Fruit fly (Drosophila melanogaster) whole organism, embryonic: ENCODE measurements around the gene CG3349.

Source experiments
- Atf6 ChIP-seq: fragments of 200-800 bp; sonication (Bioruptor generic); IDR thresholded peaks from 2 replicates; pipeline ENCODE4 v1.3.6; 2022; ENCODE audit warnings: missing biosample characterization, missing genetic modification characterization
- BEAF-32 ChIP-seq: fragments of 200-800 bp; sonication (Bioruptor generic); optimal IDR thresholded peaks from 3 replicates; lab custom pipeline; 2017; ENCODE audit warnings: missing biosample characterization, missing genetic modification characterization, mild to moderate bottlenecking, moderate library complexity, missing genetic modification reagents
- Bdp1 ChIP-seq: fragments of 200-800 bp; sonication (Bioruptor generic); optimal IDR thresholded peaks from 3 replicates; lab custom pipeline; 2016; ENCODE audit warnings: missing biosample characterization, missing genetic modification characterization
- BtbVII ChIP-seq: fragments of 200-800 bp; sonication (Bioruptor generic); optimal IDR thresholded peaks from 3 replicates; lab custom pipeline; 2017; ENCODE audit warnings: missing biosample characterization, mild to moderate bottlenecking, missing genetic modification characterization
- CG10565 ChIP-seq: fragments of 200-800 bp; sonication (Bioruptor generic); optimal IDR thresholded peaks from 3 replicates; lab custom pipeline; 2016; ENCODE audit warnings: missing biosample characterization, mild to moderate bottlenecking, missing genetic modification characterization
- CG14014 ChIP-seq: fragments of 200-800 bp; sonication (Bioruptor generic); IDR thresholded peaks from 2 replicates; pipeline ENCODE4 v1.3.6; 2022; ENCODE audit warnings: missing biosample characterization, missing genetic modification characterization
- CG14050 ChIP-seq: fragments of 200-800 bp; sonication (Bioruptor generic); IDR thresholded peaks from 3 replicates; pipeline ENCODE4 v1.3.6; 2022; ENCODE audit warnings: missing biosample characterization, missing genetic modification characterization
- CG14710 ChIP-seq: fragments of 200-800 bp; sonication (Bioruptor generic); optimal IDR thresholded peaks from 3 replicates; lab custom pipeline; 2019; ENCODE audit warnings: missing biosample characterization, mild to moderate bottlenecking, missing genetic modification characterization, moderate library complexity
- CG15479 ChIP-seq: fragments of 200-800 bp; sonication (Bioruptor generic); optimal IDR thresholded peaks from 3 replicates; lab custom pipeline; 2019; ENCODE audit warnings: missing biosample characterization, mild to moderate bottlenecking, missing genetic modification characterization, moderate library complexity
- CG16813 ChIP-seq: fragments of 200-800 bp; sonication (Bioruptor generic); IDR thresholded peaks from 3 replicates; pipeline ENCODE4 v1.3.6; 2022; ENCODE audit warnings: missing biosample characterization, missing genetic modification characterization; ENCODE audit not compliant: partially characterized antibody
- CG17829 ChIP-seq: fragments of 200-800 bp; optimal IDR thresholded peaks from 2 replicates; lab custom pipeline; 2019; ENCODE audit warnings: missing biosample characterization, mild to moderate bottlenecking, missing genetic modification characterization, moderate library complexity
- CG1792 ChIP-seq: fragments of 200-800 bp; sonication (Bioruptor generic); optimal IDR thresholded peaks from 2 replicates; lab custom pipeline; 2016; ENCODE audit warnings: missing biosample characterization, missing genetic modification characterization
- CG18011 ChIP-seq: fragments of 200-800 bp; sonication (Bioruptor generic); optimal IDR thresholded peaks from 2 replicates; lab custom pipeline; 2017; ENCODE audit warnings: missing biosample characterization, missing genetic modification characterization, mild to moderate bottlenecking, moderate library complexity, missing genotype
- CG31388 ChIP-seq: fragments of 200-800 bp; sonication (Bioruptor generic); optimal IDR thresholded peaks from 2 replicates; lab custom pipeline; 2016; ENCODE audit warnings: missing biosample characterization, missing genetic modification characterization
- CG32767 ChIP-seq: fragments of 200-800 bp; sonication (Bioruptor generic); IDR thresholded peaks from 2 replicates; pipeline ENCODE4 v1.3.6; 2022; ENCODE audit warnings: missing biosample characterization, missing genetic modification characterization
- CG4424 ChIP-seq: fragments of 200-800 bp; sonication (Bioruptor generic); optimal IDR thresholded peaks from 3 replicates; lab custom pipeline; 2016; ENCODE audit warnings: missing biosample characterization, missing genetic modification characterization
- CG6765 ChIP-seq: fragments of 200-800 bp; sonication (Bioruptor generic); optimal IDR thresholded peaks from 3 replicates; lab custom pipeline; 2017; ENCODE audit warnings: missing biosample characterization, mild to moderate bottlenecking, missing genetic modification characterization
- CG9817 ChIP-seq: fragments of 200-800 bp; sonication (Bioruptor generic); optimal IDR thresholded peaks from 2 replicates; lab custom pipeline; 2018; ENCODE audit warnings: missing biosample characterization, mild to moderate bottlenecking, missing genetic modification characterization, moderate library complexity
- Camta ChIP-seq: fragments of 200-800 bp; sonication (Bioruptor generic); optimal IDR thresholded peaks from 2 replicates; lab custom pipeline; 2016; ENCODE audit warnings: missing biosample characterization, missing genetic modification characterization
- CoRest ChIP-seq: fragments of 200-800 bp; sonication (Bioruptor generic); optimal IDR thresholded peaks from 3 replicates; lab custom pipeline; 2018; ENCODE audit warnings: missing biosample characterization, mild to moderate bottlenecking, missing genetic modification characterization, moderate library complexity
- CrebB ChIP-seq: fragments of 200-800 bp; sonication (Bioruptor generic); optimal IDR thresholded peaks from 3 replicates; lab custom pipeline; 2018; ENCODE audit warnings: missing biosample characterization, mild to moderate bottlenecking, missing genetic modification characterization
- D19A ChIP-seq: fragments of 200-800 bp; optimal IDR thresholded peaks from 3 replicates; lab custom pipeline; 2019; ENCODE audit warnings: missing biosample characterization, mild to moderate bottlenecking, missing genetic modification characterization, moderate library complexity
- Gsc ChIP-seq: fragments of 200-800 bp; sonication (Bioruptor generic); IDR thresholded peaks from 2 replicates; pipeline ENCODE4 v1.3.6; 2022; ENCODE audit warnings: missing biosample characterization, missing genetic modification characterization
- Oaz ChIP-seq: fragments of 200-800 bp; sonication (Bioruptor generic); IDR thresholded peaks from 2 replicates; pipeline ENCODE4 v1.3.6; 2022; ENCODE audit warnings: missing biosample characterization, missing genetic modification characterization
- Taf1 ChIP-seq: fragments of 200-800 bp; sonication (Bioruptor generic); IDR thresholded peaks from 2 replicates; pipeline ENCODE4 v1.3.6; 2022; ENCODE audit warnings: missing biosample characterization, missing genetic modification characterization
- ac ChIP-seq: fragments of 200-800 bp; sonication (Bioruptor generic); optimal IDR thresholded peaks from 3 replicates; lab custom pipeline; 2017; ENCODE audit warnings: missing biosample characterization, mild to moderate bottlenecking, missing genetic modification characterization
- amos ChIP-seq: fragments of 200-800 bp; sonication (Bioruptor generic); IDR thresholded peaks from 2 replicates; pipeline ENCODE4 v1.3.6; 2022; ENCODE audit warnings: missing biosample characterization, missing genetic modification characterization; ENCODE audit not compliant: partially characterized antibody
- bbx ChIP-seq: fragments of 200-800 bp; sonication (Bioruptor generic); IDR thresholded peaks from 2 replicates; pipeline ENCODE4 v1.3.6; 2022; ENCODE audit warnings: missing biosample characterization, missing genetic modification characterization; ENCODE audit not compliant: partially characterized antibody
- bsh ChIP-seq, 2 experiments: fragments of 200-800 bp; sonication (Bioruptor generic); optimal IDR thresholded peaks; 2 replicates each; lab custom pipeline; 2017 to 2018; ENCODE audit warnings: mild to moderate bottlenecking in 2 of 2, missing biosample characterization in 2 of 2, missing genetic modification characterization in 2 of 2, moderate library complexity in 1 of 2
- ci ChIP-seq: fragments of 200-800 bp; sonication (Bioruptor generic); IDR thresholded peaks from 3 replicates; pipeline ENCODE4 v1.3.6; 2022; ENCODE audit warnings: missing biosample characterization, missing genetic modification characterization
- dimm ChIP-seq: fragments of 200-800 bp; sonication (Bioruptor generic); IDR thresholded peaks from 2 replicates; pipeline ENCODE4 v1.3.6; 2022; ENCODE audit warnings: missing biosample characterization, missing genetic modification characterization
- en ChIP-seq: fragments of 200-800 bp; sonication (Bioruptor generic); optimal IDR thresholded peaks from 2 replicates; lab custom pipeline; 2016; ENCODE audit warnings: missing biosample characterization, missing genetic modification characterization
- ewg ChIP-seq: fragments of 200-800 bp; sonication (Bioruptor generic); optimal IDR thresholded peaks from 3 replicates; lab custom pipeline; 2017; ENCODE audit warnings: mild to moderate bottlenecking, missing biosample characterization, missing genetic modification reagents, missing genetic modification characterization
- eyg ChIP-seq: fragments of 200-800 bp; sonication (Bioruptor generic); optimal IDR thresholded peaks from 3 replicates; lab custom pipeline; 2016; ENCODE audit warnings: missing biosample characterization, missing genetic modification characterization
- fd102C ChIP-seq: fragments of 200-800 bp; sonication (Bioruptor generic); optimal IDR thresholded peaks from 2 replicates; lab custom pipeline; 2018; ENCODE audit warnings: missing biosample characterization, mild to moderate bottlenecking, missing genetic modification characterization, moderate library complexity
- fd3F ChIP-seq: fragments of 200-800 bp; sonication (Bioruptor generic); optimal IDR thresholded peaks from 2 replicates; lab custom pipeline; 2018; ENCODE audit warnings: missing biosample characterization, mild to moderate bottlenecking, missing genetic modification characterization, moderate library complexity
- gcm ChIP-seq: fragments of 200-800 bp; sonication (Bioruptor generic); optimal IDR thresholded peaks from 2 replicates; lab custom pipeline; 2019; ENCODE audit warnings: missing biosample characterization, mild to moderate bottlenecking, missing genetic modification characterization, moderate library complexity
- gcm2 ChIP-seq: fragments of 200-800 bp; sonication (Bioruptor generic); optimal IDR thresholded peaks from 2 replicates; lab custom pipeline; 2016; ENCODE audit warnings: missing biosample characterization, missing genetic modification characterization
- hb ChIP-seq: fragments of 200-800 bp; sonication (Bioruptor generic); IDR thresholded peaks from 3 replicates; pipeline ENCODE4 v1.3.6; 2022; ENCODE audit warnings: missing biosample characterization, missing genetic modification characterization; ENCODE audit not compliant: partially characterized antibody
- inv ChIP-seq: fragments of 200-800 bp; sonication (Bioruptor generic); IDR thresholded peaks from 2 replicates; pipeline ENCODE4 v1.3.6; 2022; ENCODE audit warnings: missing biosample characterization, missing genetic modification characterization; ENCODE audit not compliant: partially characterized antibody
- kni ChIP-seq: fragments of 200-800 bp; sonication (Bioruptor generic); optimal IDR thresholded peaks from 3 replicates; lab custom pipeline; 2017; ENCODE audit warnings: mild to moderate bottlenecking, missing biosample characterization, missing genetic modification reagents, missing genetic modification characterization
- nmo ChIP-seq: fragments of 200-800 bp; sonication (Bioruptor generic); optimal IDR thresholded peaks from 2 replicates; lab custom pipeline; 2018; ENCODE audit warnings: missing biosample characterization, mild to moderate bottlenecking, missing genetic modification characterization, moderate library complexity
- otp ChIP-seq: fragments of 200-800 bp; sonication (Bioruptor generic); IDR thresholded peaks from 3 replicates; pipeline ENCODE4, ENCODE4 v1.3.6; 2022; ENCODE audit warnings: missing biosample characterization, missing genetic modification characterization
- row ChIP-seq: fragments of 200-800 bp; sonication (Bioruptor generic); IDR thresholded peaks from 3 replicates; pipeline ENCODE4 v1.3.6; 2022; ENCODE audit warnings: missing biosample characterization, missing genetic modification characterization
- sna ChIP-seq: fragments of 200-800 bp; sonication (Bioruptor generic); IDR thresholded peaks from 2 replicates; pipeline ENCODE4 v1.3.6; 2022; ENCODE audit warnings: missing biosample characterization, missing genetic modification characterization; ENCODE audit not compliant: partially characterized antibody
- sqz ChIP-seq: fragments of 200-800 bp; sonication (Bioruptor generic); optimal IDR thresholded peaks from 3 replicates; lab custom pipeline; 2018; ENCODE audit warnings: missing biosample characterization, mild to moderate bottlenecking, missing genetic modification characterization
- ssp ChIP-seq: fragments of 200-800 bp; sonication (Bioruptor generic); IDR thresholded peaks from 2 replicates; pipeline ENCODE4 v1.3.6; 2022; ENCODE audit warnings: missing biosample characterization, missing genetic modification characterization
- tll ChIP-seq, 2 experiments: fragments of 200-800 bp in 1 of 2; fragments of >200 bp in 1 of 2; sonication (Bioruptor generic) in 1 of 2; optimal IDR thresholded peaks; 2 replicates each; lab custom pipeline; 2017 to 2019; ENCODE audit warnings: missing biosample characterization in 2 of 2, missing genetic modification characterization in 2 of 2, mild to moderate bottlenecking in 1 of 2, moderate library complexity in 1 of 2
- vnd ChIP-seq: fragments of 200-800 bp; sonication (Bioruptor generic); IDR thresholded peaks from 3 replicates; pipeline ENCODE4 v1.3.6; 2022; ENCODE audit warnings: missing biosample characterization, missing genetic modification characterization; ENCODE audit not compliant: partially characterized antibody
- zen ChIP-seq: fragments of 200-800 bp; sonication (Bioruptor generic); optimal IDR thresholded peaks from 3 replicates; lab custom pipeline; 2018; ENCODE audit warnings: missing biosample characterization, mild to moderate bottlenecking, missing genetic modification characterization, moderate library complexity

CG3349 gene

DNA sequence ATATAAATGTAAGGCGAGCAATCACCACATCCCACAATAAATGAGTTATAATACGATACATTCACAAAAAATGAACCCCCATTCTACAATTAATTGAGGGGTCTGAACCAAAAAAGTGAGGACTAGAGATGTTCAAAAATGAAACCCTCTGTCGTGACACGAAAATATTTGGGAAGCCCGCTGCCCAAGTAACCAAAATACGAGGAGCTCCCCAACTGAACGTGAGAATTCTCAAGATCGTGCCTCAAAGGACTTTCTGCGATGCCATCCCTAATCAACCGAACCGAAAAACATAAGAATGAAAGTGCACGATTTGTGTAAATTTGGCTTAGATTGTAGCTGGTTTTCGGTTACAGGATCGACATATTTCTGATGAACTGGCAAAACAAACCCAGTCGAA, 4.9 kb upstream of the CG3349 start, which contains the start of gene Ocho (continued):
- TF ChIP-seq otp (GFP tag; lab: Robert Waterston, UW) (no peak), vnd (GFP tag; lab: Robert Waterston, UW) (no peak), CG6765 (GFP tag; lab: Kevin White, UChicago) (no peak), amos (GFP tag; lab: Robert Waterston, UW) (peak; percentile 40; the same call in 1 of the 2 replicates), CG14050 (no peak), dimm (GFP tag; lab: Robert Waterston, UW) (no peak), en (no peak), sqz (GFP tag; lab: Kevin White, UChicago) (peak; percentile 19), CG16813 (peak; percentile 76; the same call in 2 of the 3 replicates), Camta (GFP tag; lab: Kevin White, UChicago) (no peak), CrebB (tag; lab: Kevin White, UChicago) (no peak), row (peak; percentile 57), kni (GFP tag; lab: Kevin White, UChicago) (peak; percentile 17), Oaz (no peak), eyg (GFP tag; lab: Kevin White, UChicago) (no peak), Gsc (GFP tag; lab: Robert Waterston, UW) (no peak), bbx (peak; percentile 51; the same call in 1 of the 2 replicates), inv (GFP tag; lab: Robert Waterston, UW) (no peak; the same call in 1 of the 2 replicates), D19A (tag; lab: Kevin White, UChicago) (no peak), CG14710 (tag; lab: Kevin White, UChicago) (no peak), ssp (GFP tag; lab: Robert Waterston, UW) (no peak), BEAF-32 (peak; percentile 67), CG17829 (peak; percentile 17), CG9817 (tag; lab: Kevin White, UChicago) (no peak), nmo (GFP tag; lab: Kevin White, UChicago) (no peak), CG10565 (GFP tag; lab: Kevin White, UChicago) (no peak), CG18011 (no peak), CG4424 (GFP tag; lab: Kevin White, UChicago) (no peak), ci (no peak), sna (no peak), Atf6 (GFP tag; lab: Robert Waterston, UW) (no peak), CG31388 (GFP tag; lab: Kevin White, UChicago) (no peak), CG14014 (GFP tag; lab: Robert Waterston, UW) (no peak), CG1792 (GFP tag; lab: Kevin White, UChicago) (no peak), gcm2 (GFP tag; lab: Kevin White, UChicago) (no peak), ewg (no peak), tll (GFP tag; optimal IDR thresholded peaks at IDR 0.05; lab: Kevin White, UChicago) (no peak), BtbVII (GFP tag; lab: Kevin White, UChicago) (no peak), gcm (peak; percentile 4), Bdp1 (GFP tag; lab: Kevin White, UChicago) (no peak), CG15479 (GFP tag; lab: Kevin White, UChicago) (no peak), Taf1 (GFP tag; lab: Robert Waterston, UW) (no peak), zen (tag; lab: Kevin White, UChicago) (no peak), fd3F (no peak), bsh (GFP tag; optimal IDR thresholded peaks at IDR 0.05; lab: Kevin White, UChicago) (no peak), ac (no peak), fd102C (GFP tag; lab: Kevin White, UChicago) (no peak), CoRest (tag; lab: Kevin White, UChicago) (no peak), CG32767 (GFP tag; lab: Robert Waterston, UW) (no peak), hb (GFP tag; lab: Robert Waterston, UW) (no peak)
